Worm (Caenorhabditis elegans): ENCODE data around the gene EEED8.18.

EEED8.18 gene

ce11 chrII:5370641-5371040 is 41.8 kb downstream of the EEED8.18 start, which contains the start of gene F09E5.12:
Gene F09E5.12 (minus strand): TSS chrII:5370741.
- TF ChIP-seq W03F9.2 (tag; optimal IDR thresholded peaks at IDR 0.05) = no peak
- TF ChIP-seq dao-5 (tag; optimal IDR thresholded peaks at IDR 0.05) = no peak
- TF ChIP-seq him-1 (tag; optimal IDR thresholded peaks at IDR 0.05) = no peak

ce11 chrII:5365645-5366044 is 46.8 kb downstream of the EEED8.18 start, which contains the start of gene F09E5.16:
Gene F09E5.16 (minus strand): TSS chrII:5365745.
- TF ChIP-seq W03F9.2 (tag; optimal IDR thresholded peaks at IDR 0.05) (no peak), dao-5 (tag; optimal IDR thresholded peaks at IDR 0.05) (no peak), him-1 (tag; optimal IDR thresholded peaks at IDR 0.05) (no peak)

ce11 chrII:5364516-5364915 is 47.9 kb downstream of the EEED8.18 start:
- TF ChIP-seq him-1 (tag; optimal IDR thresholded peaks at IDR 0.05) = no peak
- no peak for TF ChIP-seq dao-5 (tag; optimal IDR thresholded peaks at IDR 0.05)
- no peak for TF ChIP-seq W03F9.2 (tag; optimal IDR thresholded peaks at IDR 0.05)

All from whole organism, L4/young adult.